Worm (Caenorhabditis elegans) whole organism, L2 larva: Measurements from ENCODE around the gene zak-1.

Source experiments
- ama-1 ChIP-seq: fragments of 150-350 bp; optimal IDR thresholded peaks from 2 replicates; lab custom pipeline; 2018; ENCODE audit warnings: inconsistent platforms
- dmd-4 ChIP-seq: sonication (generic microtip); optimal IDR thresholded peaks from 2 replicates; lab custom pipeline; 2017; ENCODE audit warnings: missing biosample characterization, missing genetic modification characterization
- fos-1 ChIP-seq: fragments of 150-350 bp; optimal IDR thresholded peaks from 2 replicates; lab custom pipeline; 2014; ENCODE audit warnings: missing biosample characterization, missing genetic modification characterization
- mbf-1 ChIP-seq: sonication (generic microtip); optimal IDR thresholded peaks from 2 replicates; lab custom pipeline; 2017; ENCODE audit warnings: missing biosample characterization, missing genetic modification characterization
- nhr-237 ChIP-seq: fragments of 150-350 bp; optimal IDR thresholded peaks from 2 replicates; lab custom pipeline; 2014; ENCODE audit warnings: missing biosample characterization, missing genetic modification characterization
- snpc-4 ChIP-seq: fragments of 150-350 bp; optimal IDR thresholded peaks from 2 replicates; lab custom pipeline; 2014; ENCODE audit warnings: missing biosample characterization, missing genetic modification characterization
- unc-62 ChIP-seq: fragments of 150-350 bp; optimal IDR thresholded peaks from 2 replicates; lab custom pipeline; 2014; ENCODE audit warnings: missing biosample characterization, missing genetic modification reagents, missing genetic modification characterization
- ztf-11 ChIP-seq: sonication (generic microtip); optimal IDR thresholded peaks from 2 replicates; lab custom pipeline; 2017; ENCODE audit warnings: missing biosample characterization, missing genetic modification characterization

- no peak for TF ChIP-seq snpc-4 (tag; lab: Kevin White, UChicago)
- TF ChIP-seq nhr-237: no peak
- no peak for TF ChIP-seq fos-1 (tag; lab: Kevin White, UChicago)
- no peak for TF ChIP-seq ama-1 (lab: Kevin White, UChicago)
- no peak for TF ChIP-seq ztf-11
- no peak for TF ChIP-seq mbf-1 (tag; lab: Kevin White, UChicago)
- TF ChIP-seq dmd-4: no peak
- TF ChIP-seq unc-62: no peak
These were observed 39.1 kb upstream of the zak-1 start for ce11 chrIII:6895677-6896076.
